Fruit fly (Drosophila melanogaster): ENCODE results near the gene Prat2.

DNA sequence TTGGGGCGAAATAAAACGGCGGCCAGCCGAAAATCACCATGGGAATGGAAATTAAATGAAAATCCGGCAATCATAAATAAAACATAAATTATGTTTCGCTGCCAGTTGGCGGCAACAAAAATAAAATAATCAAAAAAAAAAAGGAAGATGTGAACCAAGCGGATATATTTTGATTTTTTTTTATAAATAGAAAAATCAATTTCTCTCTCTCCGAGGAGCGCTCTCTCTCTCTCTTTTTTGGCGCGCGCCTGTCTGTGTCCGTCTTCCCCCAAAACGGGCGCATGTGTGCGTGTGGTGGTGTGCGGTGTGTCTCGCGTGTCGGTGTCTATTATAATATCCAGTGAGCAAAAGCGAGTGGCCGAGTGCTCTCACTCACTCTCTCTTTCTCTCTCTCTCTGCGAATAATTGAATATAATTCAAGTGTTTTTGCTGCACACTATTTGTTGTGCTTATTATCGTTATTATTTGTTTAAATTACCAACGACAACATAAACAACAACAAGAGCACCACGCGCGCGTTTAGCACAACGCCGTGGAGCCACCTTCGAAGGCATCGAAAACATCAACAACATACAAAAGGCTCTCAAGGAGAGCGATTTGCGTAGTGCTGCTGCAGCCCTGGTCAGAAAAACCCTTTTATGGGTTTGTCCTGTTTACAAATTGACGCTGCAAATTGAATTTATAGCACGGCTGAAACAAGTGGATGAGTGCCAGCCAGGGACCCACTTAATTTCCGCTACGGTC is 28.7 kb upstream of the Prat2 start:
- TF ChIP-seq CG8478 (optimal IDR thresholded peaks at IDR 0.05) (no peak), CTCF (optimal IDR thresholded peaks at IDR 0.05) (no peak)

Data from S2 (cell line).